Worm (Caenorhabditis elegans): Measurements from ENCODE around the gene Y54G2A.28.

Y54G2A.28 gene

ce11 chrIV:2990519-2990918 is 21.7 kb downstream of the Y54G2A.28 start (continued):
- no peak for TF ChIP-seq B0336.3 (GFP tag; IDR thresholded peaks at IDR 0.05)
- no peak for TF ChIP-seq tbx-9 (tag; optimal IDR thresholded peaks at IDR 0.05; ENCODE audit: borderline replicate concordance)
- peak; percentile 20 for TF ChIP-seq ztf-26 (tag; optimal IDR thresholded peaks at IDR 0.05)
- peak; percentile 57 for TF ChIP-seq madf-10 (tag; optimal IDR thresholded peaks at IDR 0.05)
- no peak for TF ChIP-seq F57C9.4 (tag; optimal IDR thresholded peaks at IDR 0.05)
- TF ChIP-seq mxl-1 (tag; optimal IDR thresholded peaks at IDR 0.05): no peak
- TF ChIP-seq ztf-3 (GFP tag; optimal IDR thresholded peaks at IDR 0.05): no peak
- TF ChIP-seq T26A5.8 (tag; optimal IDR thresholded peaks at IDR 0.05): no peak
- TF ChIP-seq nhr-120 (GFP tag; IDR thresholded peaks at IDR 0.05): no peak
- TF ChIP-seq somi-1 (GFP tag; optimal IDR thresholded peaks at IDR 0.05): no peak
- no peak for TF ChIP-seq xnd-1 (tag; optimal IDR thresholded peaks at IDR 0.05)
- no peak for TF ChIP-seq F39B2.1 (GFP tag; IDR thresholded peaks at IDR 0.05)
- TF ChIP-seq ztf-18 (tag; optimal IDR thresholded peaks at IDR 0.05): no peak
- TF ChIP-seq ztf-25 (GFP tag; IDR thresholded peaks at IDR 0.05): no peak
- TF ChIP-seq B0035.1 (tag; optimal IDR thresholded peaks at IDR 0.05): no peak
- TF ChIP-seq pha-4 (tag; optimal IDR thresholded peaks at IDR 0.05): no peak
- TF ChIP-seq attf-5 (GFP tag; optimal IDR thresholded peaks at IDR 0.05): peak; percentile 19
- no peak for TF ChIP-seq sptf-2 (GFP tag; optimal IDR thresholded peaks at IDR 0.05)
- no peak for TF ChIP-seq athp-1 (tag; optimal IDR thresholded peaks at IDR 0.05)
- TF ChIP-seq ama-1 (optimal IDR thresholded peaks at IDR 0.05): no peak
- TF ChIP-seq ama-1 (GFP tag; optimal IDR thresholded peaks at IDR 0.05): no peak
- TF ChIP-seq rec-8 (tag; optimal IDR thresholded peaks at IDR 0.05): no peak
- peak; percentile 83; the same call in 1 of the 2 replicates for TF ChIP-seq egrh-3 (GFP tag; IDR thresholded peaks at IDR 0.05)
- no peak for TF ChIP-seq nhr-179 (tag; optimal IDR thresholded peaks at IDR 0.05)
- no peak for TF ChIP-seq lin-54 (GFP tag; optimal IDR thresholded peaks at IDR 0.05)
- TF ChIP-seq F57A8.1 (GFP tag; optimal IDR thresholded peaks at IDR 0.05): no peak
- no peak for TF ChIP-seq Y67H2A.10 (GFP tag; conservative IDR thresholded peaks at IDR 0.05)
- 0 out of 2 replicates have a peak, but pooled peaks have one; percentile 31 for TF ChIP-seq K11D2.4 (GFP tag; IDR thresholded peaks at IDR 0.05)
- TF ChIP-seq B0019.2 (GFP tag; conservative IDR thresholded peaks at IDR 0.05): no peak
- TF ChIP-seq lsy-27 (tag; optimal IDR thresholded peaks at IDR 0.05; ENCODE audit: borderline replicate concordance, insufficient read depth): no peak
- TF ChIP-seq K12H6.12 (tag; optimal IDR thresholded peaks at IDR 0.05): peak; percentile 70
- no peak for TF ChIP-seq unc-62 (GFP tag; optimal IDR thresholded peaks at IDR 0.05)
- peak; percentile 96 for TF ChIP-seq zfh-2 (GFP tag; conservative IDR thresholded peaks at IDR 0.05)
- no peak for TF ChIP-seq nfya-2 (GFP tag; IDR thresholded peaks at IDR 0.05)
- no peak for TF ChIP-seq lir-1 (GFP tag; conservative IDR thresholded peaks at IDR 0.05)
- TF ChIP-seq lin-26 (GFP tag; IDR thresholded peaks at IDR 0.05): 0 out of 2 replicates have a peak, but pooled peaks have one; percentile 43
- TF ChIP-seq lsl-1 (GFP tag; optimal IDR thresholded peaks at IDR 0.05): no peak
- TF ChIP-seq chd-7 (tag; optimal IDR thresholded peaks at IDR 0.05): no peak
- no peak for TF ChIP-seq rpc-1 (optimal IDR thresholded peaks at IDR 0.05)
- TF ChIP-seq rpc-1 (tag; optimal IDR thresholded peaks at IDR 0.05): no peak
- TF ChIP-seq egl-18 (GFP tag; IDR thresholded peaks at IDR 0.05): 0 out of 2 replicates have a peak, but pooled peaks have one; percentile 11
- TF ChIP-seq bed-1 (GFP tag; IDR thresholded peaks at IDR 0.05): no peak
- no peak for TF ChIP-seq attf-3 (GFP tag; conservative IDR thresholded peaks at IDR 0.05)
- no peak for TF ChIP-seq snpc-1.1 (tag; optimal IDR thresholded peaks at IDR 0.05; ENCODE audit: insufficient read depth)
- no peak for TF ChIP-seq ceh-40 (GFP tag; IDR thresholded peaks at IDR 0.05)
- TF ChIP-seq dpl-1 (GFP tag; optimal IDR thresholded peaks at IDR 0.05): no peak
- no peak for TF ChIP-seq dpff-1 (tag; optimal IDR thresholded peaks at IDR 0.05)
- TF ChIP-seq D2030.7 (GFP tag; IDR thresholded peaks at IDR 0.05): no peak
